Worm (Caenorhabditis elegans) whole organism, late embryonic: Measurements from ENCODE around the gene slcf-2.

Source experiments
- C08G9.2 ChIP-seq: sonication (generic microtip); optimal IDR thresholded peaks from 2 replicates; lab custom pipeline; 2016; ENCODE audit warnings: mild to moderate bottlenecking, missing genetic modification characterization, moderate library complexity, missing compliant biosample characterization
- C38D4.7 ChIP-seq: fragments of 200-800 bp; sonication (Bioruptor generic); optimal IDR thresholded peaks from 2 replicates; lab custom pipeline; 2018; ENCODE audit warnings: mild to moderate bottlenecking, missing genetic modification characterization, moderate library complexity, missing compliant biosample characterization
- F13H6.1 ChIP-seq: sonication (generic microtip); optimal IDR thresholded peaks from 2 replicates; lab custom pipeline; 2016; ENCODE audit warnings: missing genetic modification characterization, missing compliant biosample characterization
- K02D7.2 ChIP-seq: sonication (generic microtip); optimal IDR thresholded peaks from 2 replicates; lab custom pipeline; 2017; ENCODE audit warnings: mild to moderate bottlenecking, missing genetic modification characterization, missing compliant biosample characterization
- K09A11.1 ChIP-seq: sonication (generic microtip); optimal IDR thresholded peaks from 2 replicates; lab custom pipeline; 2017; ENCODE audit warnings: antibody characterized with exemption, mild to moderate bottlenecking, missing genetic modification characterization, missing compliant biosample characterization; ENCODE audit not compliant: insufficient read depth
- T23F11.4 ChIP-seq: fragments of 200-800 bp; sonication (Bioruptor generic); optimal IDR thresholded peaks from 2 replicates; lab custom pipeline; 2018; ENCODE audit warnings: mild to moderate bottlenecking, missing genetic modification characterization, missing compliant biosample characterization
- Y22D7AL.16 ChIP-seq: sonication (generic microtip); optimal IDR thresholded peaks from 2 replicates; lab custom pipeline; 2016; ENCODE audit warnings: missing genetic modification characterization, missing compliant biosample characterization
- ahr-1 ChIP-seq: sonication (generic microtip); optimal IDR thresholded peaks from 2 replicates; lab custom pipeline; 2016; ENCODE audit warnings: missing genetic modification characterization, missing compliant biosample characterization
- ama-1 ChIP-seq: fragments of 150-350 bp; optimal IDR thresholded peaks from 2 replicates; lab custom pipeline; 2014
- ceh-2 ChIP-seq: sonication (generic microtip); optimal IDR thresholded peaks from 2 replicates; lab custom pipeline; 2016; ENCODE audit warnings: missing genotype, missing genetic modification characterization, missing compliant biosample characterization
- ceh-24 ChIP-seq: sonication (generic microtip); optimal IDR thresholded peaks from 2 replicates; lab custom pipeline; 2016; ENCODE audit warnings: mild to moderate bottlenecking, missing genetic modification characterization, missing compliant biosample characterization
- ceh-31 ChIP-seq: sonication (generic microtip); optimal IDR thresholded peaks from 2 replicates; lab custom pipeline; 2016; ENCODE audit warnings: missing genetic modification characterization, missing compliant biosample characterization
- ceh-34 ChIP-seq: sonication (generic microtip); optimal IDR thresholded peaks from 2 replicates; lab custom pipeline; 2016; ENCODE audit warnings: mild to moderate bottlenecking, missing genetic modification characterization, missing compliant biosample characterization
- ceh-48 ChIP-seq: sonication (generic microtip); optimal IDR thresholded peaks from 2 replicates; lab custom pipeline; 2016; ENCODE audit warnings: missing genetic modification characterization, inconsistent platforms, missing compliant biosample characterization
- ceh-9 ChIP-seq: sonication (generic microtip); optimal IDR thresholded peaks from 2 replicates; lab custom pipeline; 2016; ENCODE audit warnings: mild to moderate bottlenecking, missing genetic modification characterization, inconsistent platforms, missing compliant biosample characterization
- dve-1 ChIP-seq: sonication (generic microtip); optimal IDR thresholded peaks from 2 replicates; lab custom pipeline; 2017; ENCODE audit warnings: antibody characterized with exemption, mild to moderate bottlenecking, missing genetic modification characterization, missing compliant biosample characterization
- elt-2 ChIP-seq: sonication (generic microtip); optimal IDR thresholded peaks from 2 replicates; lab custom pipeline; 2016; ENCODE audit warnings: missing genetic modification reagents, missing genetic modification characterization, missing compliant biosample characterization
- elt-4 ChIP-seq: sonication (generic microtip); optimal IDR thresholded peaks from 2 replicates; lab custom pipeline; 2016; ENCODE audit warnings: missing genetic modification characterization, missing compliant biosample characterization
- ets-4 ChIP-seq: sonication (generic microtip); optimal IDR thresholded peaks from 2 replicates; lab custom pipeline; 2016; ENCODE audit warnings: missing genetic modification characterization, missing compliant biosample characterization
- hlh-15 ChIP-seq: sonication (generic microtip); optimal IDR thresholded peaks from 2 replicates; lab custom pipeline; 2016; ENCODE audit warnings: missing genetic modification characterization, missing compliant biosample characterization
- hlh-30 ChIP-seq: sonication (generic microtip); optimal IDR thresholded peaks from 2 replicates; lab custom pipeline; 2017; ENCODE audit warnings: antibody characterized with exemption, missing genetic modification characterization, missing compliant biosample characterization; ENCODE audit not compliant: insufficient read depth
- hlh-6 ChIP-seq: sonication (generic microtip); optimal IDR thresholded peaks from 2 replicates; lab custom pipeline; 2016; ENCODE audit warnings: missing genotype, missing genetic modification characterization, missing compliant biosample characterization
- odd-2 ChIP-seq: sonication (generic microtip); optimal IDR thresholded peaks from 2 replicates; lab custom pipeline; 2017; ENCODE audit warnings: antibody characterized with exemption, mild to moderate bottlenecking, missing genetic modification characterization, missing compliant biosample characterization
- pax-1 ChIP-seq: fragments of 150-350 bp; optimal IDR thresholded peaks from 2 replicates; lab custom pipeline; 2014; ENCODE audit warnings: missing biosample characterization, missing genetic modification characterization
- pros-1 ChIP-seq: fragments of 150-350 bp; optimal IDR thresholded peaks from 2 replicates; lab custom pipeline; 2014; ENCODE audit warnings: missing biosample characterization, missing genetic modification reagents, missing genetic modification characterization
- sdc-2 ChIP-seq: sonication (generic microtip); optimal IDR thresholded peaks from 2 replicates; lab custom pipeline; 2016; ENCODE audit warnings: missing genotype, missing genetic modification characterization, missing compliant biosample characterization
- sox-2 ChIP-seq: fragments of 200-800 bp; sonication (Bioruptor generic); IDR thresholded peaks from 2 replicates; pipeline ENCODE4 v1.3.6; 2022; ENCODE audit warnings: missing genetic modification reagents, missing genetic modification characterization, missing compliant biosample characterization
- syd-9 ChIP-seq: sonication (generic microtip); optimal IDR thresholded peaks from 2 replicates; lab custom pipeline; 2016; ENCODE audit warnings: mild to moderate bottlenecking, missing genetic modification characterization, moderate library complexity, missing compliant biosample characterization
- tbx-2 ChIP-seq: sonication (generic microtip); optimal IDR thresholded peaks from 2 replicates; lab custom pipeline; 2016; ENCODE audit warnings: missing genetic modification characterization, missing compliant biosample characterization
- tbx-7 ChIP-seq: sonication (generic microtip); optimal IDR thresholded peaks from 2 replicates; lab custom pipeline; 2016; ENCODE audit warnings: missing genotype, missing genetic modification characterization, missing compliant biosample characterization
- unc-3 ChIP-seq, 2 experiments: fragments of 200-800 bp in 1 of 2; sonication (Bioruptor generic) in 1 of 2; sonication (generic microtip) in 1 of 2; conservative IDR thresholded peaks in 1 of 2; optimal IDR thresholded peaks in 1 of 2; 2 replicates each; pipeline versions ENCODE4 v1.3.6 to Lab custom; 2016 to 2022; ENCODE audit warnings: missing compliant biosample characterization in 2 of 2, missing genetic modification characterization in 2 of 2, missing genetic modification reagents in 1 of 2
- unc-55 ChIP-seq: sonication (generic microtip); optimal IDR thresholded peaks from 2 replicates; lab custom pipeline; 2017; ENCODE audit warnings: missing biosample characterization, missing genetic modification reagents, missing genetic modification characterization
- unc-86 ChIP-seq: sonication (generic microtip); optimal IDR thresholded peaks from 2 replicates; lab custom pipeline; 2016; ENCODE audit warnings: missing genetic modification characterization, missing compliant biosample characterization
- zip-5 ChIP-seq: sonication (generic microtip); optimal IDR thresholded peaks from 2 replicates; lab custom pipeline; 2016; ENCODE audit warnings: missing genetic modification characterization, missing compliant biosample characterization

The slcf-2 gene

ce11 chrX:3411565-3412022 is 17.9 kb downstream of the slcf-2 start, which contains the start of gene unc-78:
Gene unc-78, minus strand, starts transcription at chrX:3411615.
- TF ChIP-seq ceh-24 (tag; lab: Kevin White, UChicago) = no peak
- TF ChIP-seq ceh-31 = peak; percentile 6
- peak; percentile 16 for TF ChIP-seq ceh-2 (tag; lab: Kevin White, UChicago)
- no peak for TF ChIP-seq unc-86 (tag; lab: Kevin White, UChicago)
- peak; percentile 13 for TF ChIP-seq C08G9.2 (tag; lab: Kevin White, UChicago)
- peak; percentile 25 for TF ChIP-seq tbx-2 (tag; lab: Kevin White, UChicago)
- TF ChIP-seq syd-9 = no peak

DNA sequence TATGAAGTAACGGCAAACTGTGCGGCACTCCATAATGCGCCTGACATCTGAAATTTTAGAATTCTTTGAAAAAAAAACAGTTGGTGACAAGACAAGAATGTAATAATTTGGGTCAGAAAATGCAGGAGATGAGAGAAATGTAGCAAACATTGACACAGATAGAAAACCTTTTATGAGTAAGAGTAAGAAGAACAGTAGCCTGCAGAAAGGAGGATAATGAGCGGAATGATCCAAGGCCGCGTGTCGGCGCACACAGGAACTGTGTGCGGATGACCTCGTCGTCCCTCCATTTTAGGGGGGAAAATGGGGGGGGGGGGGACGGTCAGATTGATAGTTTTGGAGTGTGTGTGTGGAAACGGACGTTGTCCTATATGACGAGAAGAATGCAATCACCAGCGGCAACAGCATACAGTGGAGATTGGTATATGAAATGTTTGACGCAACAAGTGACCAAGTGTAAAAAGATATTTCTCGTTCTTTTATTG is 21.0 kb downstream of the slcf-2 start, which contains the start of gene dhs-27:
Gene dhs-27, minus strand, starts transcription at position 51 of the 485 bp plus-strand sequence.
- TF ChIP-seq dve-1 (tag; lab: Kevin White, UChicago) = no peak
- no peak for TF ChIP-seq ama-1
- TF ChIP-seq pros-1 = no peak
- TF ChIP-seq K02D7.2 = no peak
- TF ChIP-seq ahr-1 (tag; lab: Kevin White, UChicago) = no peak
- no peak for TF ChIP-seq F13H6.1
- no peak for TF ChIP-seq ceh-24 (tag; lab: Kevin White, UChicago)
- no peak for TF ChIP-seq pax-1 (tag; lab: Kevin White, UChicago)
- no peak for TF ChIP-seq hlh-30 (tag; lab: Kevin White, UChicago)
- TF ChIP-seq sox-2 = no peak
- no peak for TF ChIP-seq ceh-34 (tag; lab: Kevin White, UChicago)

DNA sequence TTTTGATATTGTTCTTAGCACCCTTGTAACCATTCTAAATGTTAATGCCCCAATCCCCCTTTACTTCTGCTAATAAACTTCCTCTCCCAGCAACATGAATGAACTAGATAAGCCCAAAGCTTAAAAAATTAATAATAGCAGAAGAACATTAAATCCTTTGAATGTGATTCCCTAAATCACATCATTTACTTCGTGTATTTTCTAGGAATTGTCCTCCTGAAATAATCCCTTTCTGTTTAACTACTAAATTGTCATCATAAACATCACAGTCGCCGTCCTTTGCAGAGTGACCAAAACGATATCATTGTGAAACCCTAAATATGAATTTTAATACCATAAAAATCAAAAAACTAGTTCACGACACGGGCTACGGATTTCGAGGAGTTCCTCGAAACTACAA is 22.4 kb downstream of the slcf-2 start:
- TF ChIP-seq unc-3 (GFP tag; conservative IDR thresholded peaks at IDR 0.05; lab: Robert Waterston, UW) (no peak), unc-3 (tag; optimal IDR thresholded peaks at IDR 0.05; lab: Kevin White, UChicago) (no peak), pros-1 (no peak), tbx-7 (tag; lab: Kevin White, UChicago) (no peak), ceh-31 (no peak), ceh-9 (tag; lab: Kevin White, UChicago) (no peak), T23F11.4 (GFP tag; lab: Kevin White, UChicago) (no peak), ceh-34 (tag; lab: Kevin White, UChicago) (no peak), zip-5 (tag; lab: Kevin White, UChicago) (no peak), elt-2 (no peak), hlh-6 (tag; lab: Kevin White, UChicago) (no peak), elt-4 (no peak), Y22D7AL.16 (tag; lab: Kevin White, UChicago) (no peak), syd-9 (no peak), sdc-2 (tag; lab: Kevin White, UChicago) (no peak), K09A11.1 (tag; lab: Kevin White, UChicago) (no peak)

ce11 chrX:3419084-3419483 is 25.4 kb downstream of the slcf-2 start, which contains the start of gene C04F6.7:
Gene C04F6.7, minus strand, starts transcription at chrX:3419184.
- no peak for TF ChIP-seq C38D4.7 (GFP tag; lab: Kevin White, UChicago)
- TF ChIP-seq syd-9 = no peak
- TF ChIP-seq K09A11.1 (tag; lab: Kevin White, UChicago) = no peak
- TF ChIP-seq ets-4 (tag; lab: Kevin White, UChicago) = no peak
- TF ChIP-seq unc-55 (GFP tag; lab: Kevin White, UChicago) = no peak
- TF ChIP-seq hlh-15 (tag; lab: Kevin White, UChicago) = no peak
- TF ChIP-seq ceh-9 (tag; lab: Kevin White, UChicago) = no peak
- TF ChIP-seq zip-5 (tag; lab: Kevin White, UChicago) = no peak
- no peak for TF ChIP-seq ceh-48
- no peak for TF ChIP-seq odd-2 (tag; lab: Kevin White, UChicago)
- no peak for TF ChIP-seq tbx-2 (tag; lab: Kevin White, UChicago)
- no peak for TF ChIP-seq elt-4
